Fruit fly (Drosophila melanogaster) whole organism, prepupa: Measurements from ENCODE around the gene Mhc.

Source experiments
- CG6854 ChIP-seq: fragments of 200-800 bp; sonication (Bioruptor generic); optimal IDR thresholded peaks from 2 replicates; lab custom pipeline; 2017; ENCODE audit warnings: missing biosample characterization, mild to moderate bottlenecking, missing genetic modification characterization
- Gug ChIP-seq: fragments of 200-800 bp; sonication (Bioruptor generic); IDR thresholded peaks from 2 replicates; pipeline ENCODE4 v1.3.6; 2022; ENCODE audit warnings: missing biosample characterization, missing genetic modification characterization
- Hr39 ChIP-seq: fragments of 200-800 bp; sonication (Bioruptor generic); optimal IDR thresholded peaks from 2 replicates; lab custom pipeline; 2016; ENCODE audit warnings: missing biosample characterization, missing genetic modification characterization

- no peak for TF ChIP-seq CG6854
- no peak for TF ChIP-seq Hr39 (GFP tag; lab: Kevin White, UChicago)
- no peak for TF ChIP-seq Gug (GFP tag; lab: Robert Waterston, UW)
Measured at dm6 chr2L:16834402-16834801, 68.0 kb downstream of the Mhc start, which contains the start of gene CG13282.
